Fruit fly (Drosophila melanogaster): ENCODE measurements around the gene bwa.
A peak's percentile ranks its signal among the peaks of the same experiment; 100 is the strongest.

The bwa gene

DNA sequence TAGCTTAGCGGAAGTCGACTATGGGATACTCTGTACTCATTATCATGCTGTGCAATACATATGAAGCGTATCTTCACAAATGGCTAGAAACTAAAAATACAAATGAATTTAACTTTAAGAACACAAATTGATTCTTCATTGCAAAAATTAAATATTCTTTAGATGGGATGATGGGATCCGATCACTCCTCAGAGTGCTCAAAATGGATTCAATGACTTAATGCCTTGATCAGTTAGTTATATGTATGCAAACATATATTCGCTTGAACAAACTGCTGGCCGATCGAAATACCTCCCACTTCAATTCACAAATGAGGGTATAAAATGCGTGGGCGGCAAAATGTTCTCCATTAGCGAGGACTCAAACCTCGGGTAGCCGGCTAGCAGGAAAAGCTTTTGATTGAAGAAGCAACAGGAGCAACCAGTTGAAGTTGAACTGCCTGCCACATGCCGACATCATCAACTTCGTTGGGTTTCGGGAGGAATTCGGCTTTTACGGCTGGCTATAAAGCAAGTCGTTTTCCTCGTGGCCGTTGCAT, 38.7 kb upstream of the bwa start, which contains the start of gene sNPF:
Gene sNPF, plus strand, starts transcription at position 534 of the 538 bp plus-strand sequence.
- TF ChIP-seq CG12605 (GFP tag; IDR thresholded peaks at IDR 0.05): peak; percentile 50; the same call in 1 of the 2 replicates
- peak; percentile 57 for TF ChIP-seq Pif1A (GFP tag; optimal IDR thresholded peaks at IDR 0.05)
- no peak for TF ChIP-seq EcR (GFP tag; optimal IDR thresholded peaks at IDR 0.05)
- TF ChIP-seq Pif1B (GFP tag; optimal IDR thresholded peaks at IDR 0.05): peak; percentile 69
- TF ChIP-seq CG34367 (tag; optimal IDR thresholded peaks at IDR 0.05): peak; percentile 77
- peak; percentile 79 for TF ChIP-seq CG14655 (GFP tag; optimal IDR thresholded peaks at IDR 0.05)
- no peak for TF ChIP-seq fd96Ca (GFP tag; IDR thresholded peaks at IDR 0.05)
- peak; percentile 49; the same call in 1 of the 2 replicates for TF ChIP-seq rn (GFP tag; IDR thresholded peaks at IDR 0.05)
- TF ChIP-seq CG8159 (tag; optimal IDR thresholded peaks at IDR 0.05): peak; percentile 77
- TF ChIP-seq Snoo (tag; optimal IDR thresholded peaks at IDR 0.05): peak; percentile 36
- TF ChIP-seq gl (tag; optimal IDR thresholded peaks at IDR 0.05): peak; percentile 20
- TF ChIP-seq D1 (tag; optimal IDR thresholded peaks at IDR 0.05): peak; percentile 32
- no peak for TF ChIP-seq CG4496 (GFP tag; IDR thresholded peaks at IDR 0.05)
- TF ChIP-seq CG15710 (tag; optimal IDR thresholded peaks at IDR 0.05): peak; percentile 83

DNA sequence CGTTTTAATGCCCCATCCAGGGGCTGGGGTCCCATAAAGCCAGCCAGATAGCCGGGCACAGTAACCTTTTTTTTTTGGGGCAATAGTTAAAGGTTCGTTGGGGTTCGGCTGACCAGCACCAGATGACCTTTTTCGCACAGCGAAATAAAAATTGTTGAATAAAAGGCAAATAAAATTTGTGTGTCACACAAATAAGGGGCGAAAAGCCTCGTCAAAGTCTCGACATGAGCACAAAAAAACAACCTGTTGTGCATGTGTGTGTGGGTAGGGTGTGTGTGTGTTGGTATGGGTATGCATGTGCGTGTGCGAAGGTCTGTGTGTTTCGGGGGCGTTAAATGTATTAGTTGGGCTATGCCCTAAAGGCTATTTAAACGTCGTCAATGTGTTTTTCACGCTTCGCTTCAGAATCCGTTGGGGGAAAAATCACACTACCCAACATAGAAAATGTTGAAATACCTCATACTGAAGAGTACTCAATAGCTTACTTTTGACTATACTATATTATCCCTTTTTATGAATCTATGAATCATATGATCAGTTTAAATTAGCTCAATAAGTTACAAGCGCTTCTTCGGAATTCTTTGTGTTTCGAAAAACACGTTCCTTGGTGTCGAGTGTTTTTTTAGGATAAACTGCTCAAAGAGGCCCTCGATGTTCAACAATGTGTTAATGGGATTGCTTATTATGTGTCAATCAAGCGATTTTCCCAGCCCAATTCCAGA, 14.9 kb upstream of the bwa start:
- TF ChIP-seq Pif1B (GFP tag; optimal IDR thresholded peaks at IDR 0.05) (no peak), fd96Ca (GFP tag; IDR thresholded peaks at IDR 0.05) (no peak), D1 (tag; optimal IDR thresholded peaks at IDR 0.05) (no peak), rn (GFP tag; IDR thresholded peaks at IDR 0.05) (no peak), Snoo (tag; optimal IDR thresholded peaks at IDR 0.05) (no peak), gl (tag; optimal IDR thresholded peaks at IDR 0.05) (no peak), CG34367 (tag; optimal IDR thresholded peaks at IDR 0.05) (no peak), CG14655 (GFP tag; optimal IDR thresholded peaks at IDR 0.05) (no peak), CG8159 (tag; optimal IDR thresholded peaks at IDR 0.05) (no peak)

DNA sequence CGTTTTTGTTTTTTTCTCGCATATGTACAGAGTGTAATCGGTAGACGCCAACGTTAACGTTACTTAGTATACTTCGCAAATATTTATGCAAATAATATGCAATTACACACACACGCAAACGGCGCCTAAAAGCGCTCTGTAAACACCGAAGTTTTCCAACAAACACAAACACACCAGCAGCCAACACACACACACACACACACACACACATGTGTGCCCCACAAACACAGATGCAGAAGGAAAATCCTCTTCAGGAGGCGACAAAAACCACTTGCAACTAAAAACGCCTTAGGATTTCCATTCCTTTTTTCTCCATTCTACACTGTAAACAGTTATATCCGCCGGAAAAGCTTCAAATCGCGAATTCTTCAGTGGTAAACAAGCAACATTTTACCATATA, 8.8 kb upstream of the bwa start:
- no peak for TF ChIP-seq Ets98B (GFP tag; IDR thresholded peaks at IDR 0.05)
- no peak for TF ChIP-seq CG14655 (GFP tag; optimal IDR thresholded peaks at IDR 0.05)
- no peak for TF ChIP-seq CG12605 (GFP tag; IDR thresholded peaks at IDR 0.05)
- no peak for TF ChIP-seq CG4496 (GFP tag; IDR thresholded peaks at IDR 0.05)
- TF ChIP-seq Pif1A (GFP tag; optimal IDR thresholded peaks at IDR 0.05): no peak
- no peak for TF ChIP-seq CG34367 (tag; optimal IDR thresholded peaks at IDR 0.05)
- no peak for TF ChIP-seq fd96Ca (GFP tag; IDR thresholded peaks at IDR 0.05)

DNA sequence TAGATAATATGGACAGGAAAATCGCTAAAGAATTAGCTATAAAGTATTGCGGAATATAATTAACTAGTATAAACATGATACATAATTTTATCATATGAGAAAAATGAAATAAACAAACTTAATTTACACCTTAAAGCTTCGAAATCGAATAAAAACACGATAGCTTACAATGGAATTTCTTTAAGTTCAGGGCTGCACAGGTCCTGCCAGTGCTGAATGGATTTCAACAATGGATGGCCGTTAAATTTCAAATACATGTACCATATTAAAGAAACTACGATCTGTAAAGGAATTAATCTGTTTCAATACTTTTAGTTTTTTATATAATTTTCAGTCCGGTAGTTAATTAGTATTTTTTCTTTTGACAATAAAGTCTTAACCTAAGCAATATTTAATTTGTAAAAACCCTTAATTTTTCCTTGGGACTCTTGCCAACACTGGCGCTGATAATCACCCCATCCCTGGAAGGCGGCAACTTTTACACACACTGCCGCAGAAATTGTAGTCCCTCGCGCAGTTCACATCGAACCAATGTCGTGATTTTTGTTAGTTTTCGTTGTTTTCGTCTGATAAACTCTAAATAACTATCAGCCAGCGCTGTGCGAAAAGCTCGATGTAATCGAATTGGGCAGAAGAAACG, 5.1 kb upstream of the bwa start, which contains the start of the genes barr and lok:
Gene barr, minus strand, starts transcription at position 353 of the 640 bp plus-strand sequence.
Gene lok, plus strand, starts transcription at position 405 of the 640 bp plus-strand sequence.
- TF ChIP-seq Pif1A (GFP tag; optimal IDR thresholded peaks at IDR 0.05): no peak
- TF ChIP-seq CG4496 (GFP tag; IDR thresholded peaks at IDR 0.05): no peak
- no peak for TF ChIP-seq D1 (tag; optimal IDR thresholded peaks at IDR 0.05)
- peak; percentile 17 for TF ChIP-seq CG9948 (tag; optimal IDR thresholded peaks at IDR 0.05)
- TF ChIP-seq CG14655 (GFP tag; optimal IDR thresholded peaks at IDR 0.05): no peak
- no peak for TF ChIP-seq Pif1B (GFP tag; optimal IDR thresholded peaks at IDR 0.05)
- TF ChIP-seq CG8301 (tag; optimal IDR thresholded peaks at IDR 0.05): no peak
- TF ChIP-seq CG34367 (tag; optimal IDR thresholded peaks at IDR 0.05): no peak
- no peak for TF ChIP-seq CG10348 (GFP tag; IDR thresholded peaks at IDR 0.05)
- TF ChIP-seq CG8159 (tag; optimal IDR thresholded peaks at IDR 0.05): peak; percentile 37
- no peak for TF ChIP-seq gl (tag; optimal IDR thresholded peaks at IDR 0.05)
- TF ChIP-seq Snoo (tag; optimal IDR thresholded peaks at IDR 0.05): no peak
- TF ChIP-seq fd96Ca (GFP tag; IDR thresholded peaks at IDR 0.05): no peak
- TF ChIP-seq Ets98B (GFP tag; IDR thresholded peaks at IDR 0.05): no peak
- no peak for TF ChIP-seq EcR (GFP tag; optimal IDR thresholded peaks at IDR 0.05)
- no peak for TF ChIP-seq rn (GFP tag; IDR thresholded peaks at IDR 0.05)
- TF ChIP-seq CG12605 (GFP tag; IDR thresholded peaks at IDR 0.05): no peak
- TF ChIP-seq CG13204 (GFP tag; optimal IDR thresholded peaks at IDR 0.05): no peak
- no peak for TF ChIP-seq CG32121 (GFP tag; IDR thresholded peaks at IDR 0.05)
- no peak for TF ChIP-seq CG17806 (tag; optimal IDR thresholded peaks at IDR 0.05)
- peak; percentile 20 for TF ChIP-seq CG15710 (tag; optimal IDR thresholded peaks at IDR 0.05)

DNA sequence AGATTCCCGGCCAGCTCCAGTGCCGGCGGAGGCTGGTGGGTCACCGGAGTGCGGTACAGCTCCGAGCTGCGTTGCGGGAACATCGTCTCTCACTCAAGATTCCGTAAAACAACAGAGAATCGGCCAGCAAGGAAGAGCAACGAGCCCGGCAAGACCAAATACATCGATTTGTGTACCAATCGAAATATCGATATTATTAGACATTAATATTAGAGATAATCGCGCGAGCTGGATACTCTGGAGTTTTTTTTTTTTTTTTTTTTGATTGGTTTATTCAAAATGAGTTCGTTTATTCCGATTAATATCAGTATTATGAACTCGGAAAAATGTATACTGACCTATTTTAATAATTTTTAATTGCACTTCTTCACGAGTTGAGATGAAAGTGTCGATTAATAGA, 675 bp upstream of the bwa start, which contains the start of gene vls:
Gene vls, minus strand, starts transcription at position 164 of the 400 bp plus-strand sequence.
- TF ChIP-seq CG34367 (tag; optimal IDR thresholded peaks at IDR 0.05): no peak
- no peak for TF ChIP-seq CG8301 (tag; optimal IDR thresholded peaks at IDR 0.05)
- no peak for TF ChIP-seq CG17806 (tag; optimal IDR thresholded peaks at IDR 0.05)
- TF ChIP-seq Pif1B (GFP tag; optimal IDR thresholded peaks at IDR 0.05): no peak
- no peak for TF ChIP-seq CG14655 (GFP tag; optimal IDR thresholded peaks at IDR 0.05)
- TF ChIP-seq Pif1A (GFP tag; optimal IDR thresholded peaks at IDR 0.05): no peak
- TF ChIP-seq rn (GFP tag; IDR thresholded peaks at IDR 0.05): no peak
- no peak for TF ChIP-seq CG9948 (tag; optimal IDR thresholded peaks at IDR 0.05)
- no peak for TF ChIP-seq fd96Ca (GFP tag; IDR thresholded peaks at IDR 0.05)

DNA sequence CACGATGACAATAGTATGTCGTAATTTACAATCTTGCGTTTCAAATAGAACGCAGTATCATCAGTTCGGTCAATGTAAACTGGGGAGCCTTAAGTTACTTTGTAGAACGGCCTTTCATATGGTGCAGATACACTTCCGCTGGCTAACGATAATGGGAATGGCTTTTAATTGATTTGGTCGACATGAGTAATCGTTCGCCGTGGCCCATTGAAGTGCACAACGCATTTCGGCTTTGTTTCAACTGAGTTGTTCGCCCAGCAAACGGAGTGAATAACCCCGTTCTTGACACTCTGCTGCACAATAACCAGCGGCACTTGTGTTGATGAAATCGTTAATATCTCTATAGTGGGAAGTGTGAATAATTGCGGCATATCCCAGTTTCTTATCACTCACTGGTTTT, 1.7 kb downstream of the bwa start:
- TF ChIP-seq CG9948 (tag; optimal IDR thresholded peaks at IDR 0.05) (no peak), EcR (GFP tag; optimal IDR thresholded peaks at IDR 0.05) (peak; percentile 84), CG13204 (GFP tag; optimal IDR thresholded peaks at IDR 0.05) (no peak), rn (GFP tag; IDR thresholded peaks at IDR 0.05) (no peak), CG14655 (GFP tag; optimal IDR thresholded peaks at IDR 0.05) (no peak)

All from whole organism, pupa.